Fruit fly (Drosophila melanogaster): ENCODE results near the gene Or65a.

Gene Or65a

dm6 chr3L:6336248-6336858, 15.9 kb downstream of the Or65a start:
- no peak for TF ChIP-seq CG3919 (GFP tag; optimal IDR thresholded peaks at IDR 0.05)
- TF ChIP-seq CG3032 (tag; optimal IDR thresholded peaks at IDR 0.05): no peak
- TF ChIP-seq OdsH (GFP tag; optimal IDR thresholded peaks at IDR 0.05): no peak
- no peak for TF ChIP-seq CG10631 (GFP tag; optimal IDR thresholded peaks at IDR 0.05)
- no peak for TF ChIP-seq CG8632 (GFP tag; optimal IDR thresholded peaks at IDR 0.05)
- TF ChIP-seq dac (GFP tag; optimal IDR thresholded peaks at IDR 0.05): no peak
- no peak for TF ChIP-seq CG32006 (GFP tag; optimal IDR thresholded peaks at IDR 0.05)
- no peak for TF ChIP-seq ss (GFP tag; optimal IDR thresholded peaks at IDR 0.05)
- TF ChIP-seq salr (GFP tag; optimal IDR thresholded peaks at IDR 0.05): no peak
- TF ChIP-seq CG15336 (GFP tag; IDR thresholded peaks at IDR 0.05): no peak
- no peak for TF ChIP-seq CG11294 (GFP tag; IDR thresholded peaks at IDR 0.05)
- no peak for TF ChIP-seq topi (GFP tag; optimal IDR thresholded peaks at IDR 0.05)
- no peak for TF ChIP-seq acj6 (GFP tag; optimal IDR thresholded peaks at IDR 0.05)
- no peak for TF ChIP-seq CG8119 (GFP tag; IDR thresholded peaks at IDR 0.05)

- TF ChIP-seq Eip78C (GFP tag) (no peak), pdm3 (GFP tag; optimal IDR thresholded peaks at IDR 0.05) (no peak), spab (GFP tag; optimal IDR thresholded peaks at IDR 0.05) (peak; percentile 7), eg (GFP tag; IDR thresholded peaks at IDR 0.05) (no peak), CG11762 (GFP tag; optimal IDR thresholded peaks at IDR 0.05; ENCODE audit: insufficient read depth) (no peak), CG8632 (GFP tag; optimal IDR thresholded peaks at IDR 0.05) (no peak), Ets96B (tag; optimal IDR thresholded peaks at IDR 0.05) (peak; percentile 24), CG32006 (GFP tag; optimal IDR thresholded peaks at IDR 0.05) (peak; percentile 13), CG6792 (GFP tag; optimal IDR thresholded peaks at IDR 0.05) (no peak), Sox14 (GFP tag; optimal IDR thresholded peaks at IDR 0.05) (peak; percentile 9), CG8119 (GFP tag; IDR thresholded peaks at IDR 0.05) (no peak), CG31627 (GFP tag; optimal IDR thresholded peaks at IDR 0.05) (no peak), CG10631 (GFP tag; optimal IDR thresholded peaks at IDR 0.05) (peak; percentile 10), vri (GFP tag; optimal IDR thresholded peaks at IDR 0.05) (no peak), CG8319 (GFP tag; optimal IDR thresholded peaks at IDR 0.05) (no peak), net (GFP tag; optimal IDR thresholded peaks at IDR 0.05) (no peak), achi (GFP tag; optimal IDR thresholded peaks at IDR 0.05) (peak; percentile 2), dac (GFP tag; optimal IDR thresholded peaks at IDR 0.05) (no peak), CG11294 (GFP tag; IDR thresholded peaks at IDR 0.05) (no peak), Met (GFP tag; optimal IDR thresholded peaks at IDR 0.05) (peak; percentile 6), Sox15 (GFP tag; optimal IDR thresholded peaks at IDR 0.05) (no peak), acj6 (GFP tag; optimal IDR thresholded peaks at IDR 0.05) (no peak), CG10669 (GFP tag; optimal IDR thresholded peaks at IDR 0.05) (peak; percentile 10), CG6163 (GFP tag; IDR thresholded peaks at IDR 0.05) (0 out of 3 replicates have a peak, but pooled peaks have one; percentile 9), topi (GFP tag; optimal IDR thresholded peaks at IDR 0.05) (peak; percentile 6), Lpt (GFP tag; optimal IDR thresholded peaks at IDR 0.05) (no peak), CG6276 (GFP tag; optimal IDR thresholded peaks at IDR 0.05) (no peak), Hr4 (GFP tag; optimal IDR thresholded peaks at IDR 0.05) (peak; percentile 14), CG3032 (tag; optimal IDR thresholded peaks at IDR 0.05) (peak; percentile 19), CG1621 (tag; optimal IDR thresholded peaks at IDR 0.05) (no peak), svp (GFP tag) (peak; percentile 50), Hr39 (GFP tag; optimal IDR thresholded peaks at IDR 0.05) (peak; percentile 8), salr (GFP tag; optimal IDR thresholded peaks at IDR 0.05) (no peak), fd59A (GFP tag; optimal IDR thresholded peaks at IDR 0.05) (no peak), dsx (GFP tag; optimal IDR thresholded peaks at IDR 0.05; ENCODE audit: poor library complexity, severe bottlenecking) (no peak)
Observed at dm6 chr3L:6338306-6338705, 17.9 kb downstream of the Or65a start.
